Worm (Caenorhabditis elegans) whole organism, late embryonic: ENCODE measurements around the gene R102.8.

ENCODE experiments used
- C08G9.2 ChIP-seq: sonication (generic microtip); optimal IDR thresholded peaks from 2 replicates; lab custom pipeline; 2016; ENCODE audit warnings: mild to moderate bottlenecking, missing genetic modification characterization, moderate library complexity, missing compliant biosample characterization
- K02D7.2 ChIP-seq: sonication (generic microtip); optimal IDR thresholded peaks from 2 replicates; lab custom pipeline; 2017; ENCODE audit warnings: mild to moderate bottlenecking, missing genetic modification characterization, missing compliant biosample characterization
- K09A11.1 ChIP-seq: sonication (generic microtip); optimal IDR thresholded peaks from 2 replicates; lab custom pipeline; 2017; ENCODE audit warnings: antibody characterized with exemption, mild to moderate bottlenecking, missing genetic modification characterization, missing compliant biosample characterization; ENCODE audit not compliant: insufficient read depth
- ahr-1 ChIP-seq: sonication (generic microtip); optimal IDR thresholded peaks from 2 replicates; lab custom pipeline; 2016; ENCODE audit warnings: missing genetic modification characterization, missing compliant biosample characterization
- ceh-2 ChIP-seq: sonication (generic microtip); optimal IDR thresholded peaks from 2 replicates; lab custom pipeline; 2016; ENCODE audit warnings: missing genotype, missing genetic modification characterization, missing compliant biosample characterization
- ceh-24 ChIP-seq: sonication (generic microtip); optimal IDR thresholded peaks from 2 replicates; lab custom pipeline; 2016; ENCODE audit warnings: mild to moderate bottlenecking, missing genetic modification characterization, missing compliant biosample characterization
- ceh-34 ChIP-seq: sonication (generic microtip); optimal IDR thresholded peaks from 2 replicates; lab custom pipeline; 2016; ENCODE audit warnings: mild to moderate bottlenecking, missing genetic modification characterization, missing compliant biosample characterization
- ceh-6 ChIP-seq: fragments of 200-800 bp; sonication (Bioruptor generic); optimal IDR thresholded peaks from 2 replicates; lab custom pipeline; 2018; ENCODE audit warnings: mild to moderate bottlenecking, missing genetic modification characterization, missing compliant biosample characterization
- ceh-9 ChIP-seq: sonication (generic microtip); optimal IDR thresholded peaks from 2 replicates; lab custom pipeline; 2016; ENCODE audit warnings: mild to moderate bottlenecking, missing genetic modification characterization, inconsistent platforms, missing compliant biosample characterization
- che-1 ChIP-seq: sonication (generic microtip); optimal IDR thresholded peaks from 2 replicates; lab custom pipeline; 2016; ENCODE audit warnings: mild to moderate bottlenecking, missing genetic modification characterization, missing compliant biosample characterization
- dmd-4 ChIP-seq: sonication (generic microtip); optimal IDR thresholded peaks from 2 replicates; lab custom pipeline; 2016; ENCODE audit warnings: borderline replicate concordance, missing genetic modification characterization, missing compliant biosample characterization
- dve-1 ChIP-seq: sonication (generic microtip); optimal IDR thresholded peaks from 2 replicates; lab custom pipeline; 2017; ENCODE audit warnings: antibody characterized with exemption, mild to moderate bottlenecking, missing genetic modification characterization, missing compliant biosample characterization
- elt-4 ChIP-seq: sonication (generic microtip); optimal IDR thresholded peaks from 2 replicates; lab custom pipeline; 2016; ENCODE audit warnings: missing genetic modification characterization, missing compliant biosample characterization
- ets-4 ChIP-seq: sonication (generic microtip); optimal IDR thresholded peaks from 2 replicates; lab custom pipeline; 2016; ENCODE audit warnings: missing genetic modification characterization, missing compliant biosample characterization
- eyg-1 ChIP-seq: sonication (generic microtip); optimal IDR thresholded peaks from 2 replicates; lab custom pipeline; 2016; ENCODE audit warnings: missing genotype, missing genetic modification characterization, missing compliant biosample characterization
- fax-1 ChIP-seq: sonication (generic microtip); optimal IDR thresholded peaks from 2 replicates; lab custom pipeline; 2016; ENCODE audit warnings: missing genotype, missing genetic modification characterization, missing compliant biosample characterization
- fkh-10 ChIP-seq: fragments of 150-350 bp; optimal IDR thresholded peaks from 2 replicates; lab custom pipeline; 2014; ENCODE audit warnings: missing biosample characterization, missing genetic modification reagents, missing genetic modification characterization
- hlh-13 ChIP-seq: fragments of 200-800 bp; sonication (Bioruptor generic); optimal IDR thresholded peaks from 2 replicates; lab custom pipeline; 2018; ENCODE audit warnings: mild to moderate bottlenecking, missing genetic modification characterization, missing compliant biosample characterization
- hlh-30 ChIP-seq: sonication (generic microtip); optimal IDR thresholded peaks from 2 replicates; lab custom pipeline; 2017; ENCODE audit warnings: antibody characterized with exemption, missing genetic modification characterization, missing compliant biosample characterization; ENCODE audit not compliant: insufficient read depth
- hlh-6 ChIP-seq: sonication (generic microtip); optimal IDR thresholded peaks from 2 replicates; lab custom pipeline; 2016; ENCODE audit warnings: missing genotype, missing genetic modification characterization, missing compliant biosample characterization
- nhr-11 ChIP-seq: fragments of 150-350 bp; optimal IDR thresholded peaks from 2 replicates; lab custom pipeline; 2014; ENCODE audit warnings: missing biosample characterization, missing genetic modification characterization
- nhr-232 ChIP-seq: sonication (generic microtip); optimal IDR thresholded peaks from 2 replicates; lab custom pipeline; 2016; ENCODE audit warnings: missing genetic modification characterization, missing compliant biosample characterization
- odd-2 ChIP-seq: sonication (generic microtip); optimal IDR thresholded peaks from 2 replicates; lab custom pipeline; 2017; ENCODE audit warnings: antibody characterized with exemption, mild to moderate bottlenecking, missing genetic modification characterization, missing compliant biosample characterization
- pag-3 ChIP-seq: sonication (generic microtip); optimal IDR thresholded peaks from 2 replicates; lab custom pipeline; 2016; ENCODE audit warnings: missing compliant biosample characterization, missing genetic modification characterization, borderline replicate concordance
- pat-9 ChIP-seq: fragments of 200-800 bp; sonication (Bioruptor generic); optimal IDR thresholded peaks from 2 replicates; lab custom pipeline; 2018; ENCODE audit warnings: mild to moderate bottlenecking, missing genetic modification characterization, moderate library complexity, missing compliant biosample characterization
- pax-1 ChIP-seq: fragments of 150-350 bp; optimal IDR thresholded peaks from 2 replicates; lab custom pipeline; 2014; ENCODE audit warnings: missing biosample characterization, missing genetic modification characterization
- pha-2 ChIP-seq: sonication (generic microtip); optimal IDR thresholded peaks from 2 replicates; lab custom pipeline; 2017; ENCODE audit warnings: mild to moderate bottlenecking, missing genetic modification characterization, missing compliant biosample characterization
- pha-4 ChIP-seq: fragments of 150-350 bp; optimal IDR thresholded peaks from 2 replicates; lab custom pipeline; 2018; ENCODE audit warnings: missing biosample characterization, missing genetic modification reagents, missing genetic modification characterization
- pros-1 ChIP-seq: fragments of 150-350 bp; optimal IDR thresholded peaks from 2 replicates; lab custom pipeline; 2014; ENCODE audit warnings: missing biosample characterization, missing genetic modification reagents, missing genetic modification characterization
- ref-2 ChIP-seq: sonication (generic microtip); optimal IDR thresholded peaks from 2 replicates; lab custom pipeline; 2016; ENCODE audit warnings: missing genetic modification characterization, missing compliant biosample characterization
- sox-2 ChIP-seq: fragments of 200-800 bp; sonication (Bioruptor generic); IDR thresholded peaks from 2 replicates; pipeline ENCODE4 v1.3.6; 2022; ENCODE audit warnings: missing genetic modification reagents, missing genetic modification characterization, missing compliant biosample characterization
- sox-4 ChIP-seq: sonication (generic microtip); optimal IDR thresholded peaks from 2 replicates; lab custom pipeline; 2017; ENCODE audit warnings: mild to moderate bottlenecking, missing genetic modification characterization, inconsistent platforms, missing compliant biosample characterization
- ttx-3 ChIP-seq: sonication (generic microtip); optimal IDR thresholded peaks from 2 replicates; lab custom pipeline; 2016; ENCODE audit warnings: missing genetic modification reagents, missing genetic modification characterization, missing compliant biosample characterization
- unc-42 ChIP-seq: sonication (generic microtip); optimal IDR thresholded peaks from 2 replicates; lab custom pipeline; 2016; ENCODE audit warnings: missing genotype, missing genetic modification characterization, missing compliant biosample characterization
- unc-55 ChIP-seq: sonication (generic microtip); optimal IDR thresholded peaks from 2 replicates; lab custom pipeline; 2017; ENCODE audit warnings: missing biosample characterization, missing genetic modification reagents, missing genetic modification characterization

Gene R102.8

DNA sequence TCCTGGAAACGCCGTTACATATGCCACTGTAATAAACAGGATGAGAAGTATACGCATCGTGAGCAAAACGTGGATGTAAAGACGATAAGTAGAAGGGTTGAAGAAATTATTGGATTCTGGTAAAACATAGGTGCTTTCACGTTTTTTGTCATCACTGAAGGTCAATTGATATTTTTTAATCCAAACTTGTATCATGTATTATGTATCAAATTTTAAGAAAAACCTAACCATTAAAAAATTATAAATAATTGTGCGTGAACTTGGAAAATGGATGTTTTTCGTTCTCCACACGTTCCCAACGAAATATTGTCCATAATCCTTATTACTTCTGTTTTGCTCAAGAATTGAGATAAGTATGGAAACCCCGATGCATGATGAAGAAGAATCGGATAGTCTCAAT lies at the start of gene R102.8:
TSS of gene R102.8 (minus strand) at position 101 of the 400 bp plus-strand sequence.
- TF ChIP-seq sox-4 (tag; lab: Kevin White, UChicago): no peak
- TF ChIP-seq ets-4: no peak
- no peak for TF ChIP-seq C08G9.2 (tag; lab: Kevin White, UChicago)
- no peak for TF ChIP-seq ref-2 (tag; lab: Kevin White, UChicago)
- no peak for TF ChIP-seq unc-55 (GFP tag; lab: Kevin White, UChicago)
- TF ChIP-seq dve-1 (tag; lab: Kevin White, UChicago): no peak
- no peak for TF ChIP-seq nhr-11 (tag; lab: Kevin White, UChicago)
- no peak for TF ChIP-seq sox-2
- TF ChIP-seq odd-2: no peak
- no peak for TF ChIP-seq hlh-6 (tag; lab: Kevin White, UChicago)
- no peak for TF ChIP-seq pros-1
- TF ChIP-seq ceh-2 (tag; lab: Kevin White, UChicago): no peak
- TF ChIP-seq ceh-24 (tag; lab: Kevin White, UChicago): no peak
- no peak for TF ChIP-seq pha-4
- TF ChIP-seq dmd-4 (tag; lab: Kevin White, UChicago): no peak
- TF ChIP-seq ttx-3 (tag; lab: Kevin White, UChicago): no peak
- no peak for TF ChIP-seq nhr-232 (tag; lab: Kevin White, UChicago)

DNA sequence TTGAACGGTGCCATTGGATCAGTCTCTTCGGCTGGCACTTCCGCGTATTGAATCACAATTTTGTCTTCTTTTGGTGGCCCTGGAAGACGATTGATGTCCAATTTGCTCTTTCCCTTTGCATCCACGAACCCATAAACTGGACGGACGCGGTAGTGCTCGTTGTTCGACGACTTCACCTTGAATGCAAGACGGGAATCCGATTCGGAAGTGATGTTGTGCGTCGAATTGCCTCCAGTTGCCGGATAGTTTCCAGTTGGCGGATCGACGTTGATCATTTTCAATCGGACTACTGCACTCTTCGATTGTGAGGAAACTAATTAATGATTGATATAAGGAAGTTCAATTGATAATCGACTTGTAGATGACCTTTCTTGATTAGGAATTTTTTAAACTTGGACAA lies 48.3 kb upstream of the R102.8 start, which contains the start of gene ssp-34:
TSS of gene ssp-34 (minus strand) at position 275 of the 400 bp plus-strand sequence.
- TF ChIP-seq C08G9.2 (tag; lab: Kevin White, UChicago) (no peak), ceh-9 (tag; lab: Kevin White, UChicago) (no peak), elt-4 (no peak), hlh-30 (tag; lab: Kevin White, UChicago) (no peak), pag-3 (no peak), K09A11.1 (tag; lab: Kevin White, UChicago) (no peak), fkh-10 (no peak), fax-1 (tag; lab: Kevin White, UChicago) (no peak), ref-2 (tag; lab: Kevin White, UChicago) (no peak), ceh-24 (tag; lab: Kevin White, UChicago) (no peak), nhr-232 (tag; lab: Kevin White, UChicago) (no peak), ceh-2 (tag; lab: Kevin White, UChicago) (no peak), che-1 (no peak), pax-1 (no peak), ceh-6 (GFP tag; lab: Kevin White, UChicago) (no peak), unc-42 (tag; lab: Kevin White, UChicago) (no peak), ceh-34 (no peak), ahr-1 (no peak), K02D7.2 (tag; lab: Kevin White, UChicago) (no peak)

DNA sequence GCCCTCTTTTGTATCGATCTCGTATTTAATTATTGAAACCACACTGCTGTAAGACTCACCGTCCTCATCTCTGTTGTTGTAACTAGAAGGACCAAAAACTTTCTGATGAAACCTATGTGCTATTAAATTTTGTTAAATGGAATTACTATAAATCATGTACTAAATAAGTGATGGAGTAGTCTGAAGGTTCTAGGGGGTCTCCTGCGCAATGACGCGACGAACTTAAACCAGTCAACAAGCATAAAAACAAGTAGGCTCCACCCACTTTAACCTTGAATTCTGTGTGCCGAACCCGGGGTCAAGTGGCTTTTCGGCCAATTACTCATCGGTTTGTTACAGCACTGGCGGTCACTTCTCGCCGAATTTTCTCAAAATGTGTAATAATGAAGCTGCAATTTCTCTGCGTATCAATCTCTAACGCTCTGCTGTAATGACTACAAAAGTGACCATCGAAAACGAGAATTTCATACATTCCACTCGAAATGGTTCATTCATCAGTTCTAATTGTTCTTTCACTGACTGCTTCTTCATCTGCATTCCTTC lies 47.0 kb upstream of the R102.8 start, which contains the start of gene grl-21:
TSS of gene grl-21 (plus strand) at position 464 of the 543 bp plus-strand sequence.
- TF ChIP-seq hlh-13 (GFP tag; lab: Kevin White, UChicago): no peak
- no peak for TF ChIP-seq pat-9 (tag; lab: Kevin White, UChicago)
- no peak for TF ChIP-seq pha-2 (tag; lab: Kevin White, UChicago)
- no peak for TF ChIP-seq eyg-1 (tag; lab: Kevin White, UChicago)
- TF ChIP-seq ahr-1: no peak
